Worm (Caenorhabditis elegans): ENCODE results near the gene phat-5.

ce11 chrV:4162922-4163321, 40.6 kb upstream of the phat-5 start, which contains the start of gene Y45G5AM.4:
- TF ChIP-seq lin-39 (tag; optimal IDR thresholded peaks at IDR 0.05), result no peak
- no peak for TF ChIP-seq unc-62 (GFP tag; optimal IDR thresholded peaks at IDR 0.05)
- TF ChIP-seq tbx-2 (tag; optimal IDR thresholded peaks at IDR 0.05), result no peak
- TF ChIP-seq ces-1 (GFP tag; optimal IDR thresholded peaks at IDR 0.05), result no peak
- TF ChIP-seq mep-1 (tag; optimal IDR thresholded peaks at IDR 0.05), result no peak
- no peak for TF ChIP-seq nhr-85 (tag)
- TF ChIP-seq dpl-1 (GFP tag; optimal IDR thresholded peaks at IDR 0.05), result no peak
- TF ChIP-seq snu-23 (GFP tag; optimal IDR thresholded peaks at IDR 0.05), result no peak
- TF ChIP-seq blmp-1 (tag; optimal IDR thresholded peaks at IDR 0.05), result no peak
